Fruit fly (Drosophila melanogaster): ENCODE results near the gene Uch-L5R.

Uch-L5R gene

DNA sequence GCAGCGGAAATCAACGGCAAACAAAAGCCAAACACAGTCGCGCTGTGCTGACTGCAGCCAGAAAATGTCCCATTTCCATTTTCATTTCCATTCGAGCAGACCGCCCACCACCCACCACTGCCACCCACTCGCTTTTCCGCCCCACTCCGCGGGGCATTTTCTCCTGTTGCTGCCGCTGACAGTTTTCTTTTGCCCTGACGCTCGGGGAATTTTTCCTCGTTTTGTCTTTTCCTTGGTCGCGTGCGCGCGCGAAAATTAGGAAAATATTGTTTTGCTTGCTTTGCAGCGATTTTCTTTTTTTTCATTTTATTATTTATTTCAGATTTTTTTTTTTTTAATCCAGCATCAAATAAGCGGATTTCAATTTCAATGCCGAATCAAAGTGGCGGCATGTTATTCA, 6.1 kb downstream of the Uch-L5R start:
- TF ChIP-seq CG7101 (tag; optimal IDR thresholded peaks at IDR 0.05) (no peak), Clk (GFP tag; optimal IDR thresholded peaks at IDR 0.05) (no peak), cnc (optimal IDR thresholded peaks at IDR 0.05) (no peak), CG11617 (GFP tag; optimal IDR thresholded peaks at IDR 0.05) (no peak), ovo (GFP tag; optimal IDR thresholded peaks at IDR 0.05) (no peak), Hr96 (GFP tag; optimal IDR thresholded peaks at IDR 0.05) (no peak), CG33017 (tag; optimal IDR thresholded peaks at IDR 0.05) (no peak), cic (GFP tag; optimal IDR thresholded peaks at IDR 0.05) (no peak), kay (GFP tag; ENCODE audit: borderline replicate concordance) (no peak), bab1 (GFP tag; optimal IDR thresholded peaks at IDR 0.05) (no peak), CG1620 (GFP tag; optimal IDR thresholded peaks at IDR 0.05) (no peak), toe (GFP tag; optimal IDR thresholded peaks at IDR 0.05) (no peak), CG14711 (tag; optimal IDR thresholded peaks at IDR 0.05) (no peak), tj (GFP tag; optimal IDR thresholded peaks at IDR 0.05) (no peak), CG5204 (GFP tag; optimal IDR thresholded peaks at IDR 0.05) (no peak), Crg-1 (GFP tag; optimal IDR thresholded peaks at IDR 0.05) (no peak), pad (GFP tag; optimal IDR thresholded peaks at IDR 0.05) (no peak)

DNA sequence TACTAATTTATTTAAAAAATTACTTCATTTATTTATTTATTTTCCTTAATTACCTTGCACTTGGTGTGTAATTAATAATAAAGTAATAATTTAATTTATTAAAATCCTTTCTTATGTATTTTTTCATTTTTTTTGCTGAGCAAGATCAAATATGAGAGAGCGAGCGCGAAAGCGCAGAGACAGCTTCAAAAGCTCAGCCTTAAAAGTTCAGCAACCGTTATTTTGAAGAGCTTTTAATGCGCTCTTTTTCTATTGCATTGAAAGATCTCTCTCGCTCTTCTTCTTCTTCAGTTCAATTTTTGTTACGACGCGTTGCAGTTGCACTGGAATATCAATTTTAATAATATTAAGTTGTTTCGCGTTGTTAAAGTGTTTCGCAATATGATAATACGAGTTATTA, 13.0 kb downstream of the Uch-L5R start, which contains the start of gene Ten-a:
Ten-a (plus strand) TSS at position 301 of the 400 bp plus-strand sequence.
- TF ChIP-seq Hr96 (GFP tag; optimal IDR thresholded peaks at IDR 0.05) (no peak), CG7045 (GFP tag; optimal IDR thresholded peaks at IDR 0.05) (no peak), Mnt (GFP tag; optimal IDR thresholded peaks at IDR 0.05) (no peak), CG12768 (GFP tag; optimal IDR thresholded peaks at IDR 0.05) (no peak), bab1 (GFP tag; optimal IDR thresholded peaks at IDR 0.05) (no peak), ovo (GFP tag; optimal IDR thresholded peaks at IDR 0.05) (no peak), CG33017 (tag; optimal IDR thresholded peaks at IDR 0.05) (no peak), tj (GFP tag; optimal IDR thresholded peaks at IDR 0.05) (no peak), CG5204 (GFP tag; optimal IDR thresholded peaks at IDR 0.05) (no peak), toe (GFP tag; optimal IDR thresholded peaks at IDR 0.05) (no peak), Crg-1 (GFP tag; optimal IDR thresholded peaks at IDR 0.05) (no peak), cnc (optimal IDR thresholded peaks at IDR 0.05) (no peak), pad (GFP tag; optimal IDR thresholded peaks at IDR 0.05) (no peak)

DNA sequence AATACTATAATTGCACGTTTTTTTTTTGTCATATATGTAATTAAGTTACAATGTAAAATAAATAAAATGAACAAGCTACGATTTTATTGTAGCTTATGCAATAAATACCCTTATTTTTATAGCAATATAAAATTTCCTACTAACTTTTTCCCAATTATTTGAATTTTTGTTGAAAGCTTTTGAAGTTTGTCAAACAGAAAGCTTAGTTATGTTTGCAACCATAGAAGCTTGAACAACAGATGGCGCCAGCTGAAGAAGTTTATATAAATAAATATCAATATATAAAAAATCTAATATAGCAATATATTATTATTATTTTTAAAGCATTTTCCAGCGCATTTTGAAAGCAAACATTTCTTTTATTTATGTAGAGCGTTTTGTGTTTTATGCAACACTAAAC, 21.2 kb downstream of the Uch-L5R start:
- TF ChIP-seq Hr96 (GFP tag; optimal IDR thresholded peaks at IDR 0.05) (no peak), Crg-1 (GFP tag; optimal IDR thresholded peaks at IDR 0.05) (no peak), Clk (GFP tag; optimal IDR thresholded peaks at IDR 0.05) (no peak), toe (GFP tag; optimal IDR thresholded peaks at IDR 0.05) (no peak), bab1 (GFP tag; optimal IDR thresholded peaks at IDR 0.05) (peak; percentile 47)

DNA sequence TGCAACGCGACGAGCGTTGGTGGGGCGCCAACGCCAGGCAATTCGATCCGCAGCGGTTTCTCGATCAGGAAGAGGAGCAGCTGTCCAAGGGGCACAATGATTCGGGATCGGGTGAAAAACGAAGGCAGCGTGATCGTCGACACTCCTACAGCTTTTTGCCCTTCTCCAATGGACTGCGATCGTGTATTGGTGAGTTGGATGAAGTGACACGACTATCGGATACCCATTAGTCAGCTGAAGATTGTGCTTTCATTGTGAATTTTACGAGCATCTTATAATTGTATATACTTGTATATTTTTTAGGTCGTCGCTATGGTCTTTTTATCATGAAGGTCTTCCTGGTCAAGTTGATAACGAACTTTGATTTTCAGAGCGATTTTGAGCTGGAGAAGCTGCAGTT, 21.7 kb downstream of the Uch-L5R start:
- no peak for TF ChIP-seq CG5204 (GFP tag; optimal IDR thresholded peaks at IDR 0.05)
- TF ChIP-seq CG7101 (tag; optimal IDR thresholded peaks at IDR 0.05), result no peak
- no peak for TF ChIP-seq CG1620 (GFP tag; optimal IDR thresholded peaks at IDR 0.05)
- no peak for TF ChIP-seq Crg-1 (GFP tag; optimal IDR thresholded peaks at IDR 0.05)
- no peak for TF ChIP-seq Hr96 (GFP tag; optimal IDR thresholded peaks at IDR 0.05)
- TF ChIP-seq bab1 (GFP tag; optimal IDR thresholded peaks at IDR 0.05), result no peak
- TF ChIP-seq CG14711 (tag; optimal IDR thresholded peaks at IDR 0.05), result no peak

DNA sequence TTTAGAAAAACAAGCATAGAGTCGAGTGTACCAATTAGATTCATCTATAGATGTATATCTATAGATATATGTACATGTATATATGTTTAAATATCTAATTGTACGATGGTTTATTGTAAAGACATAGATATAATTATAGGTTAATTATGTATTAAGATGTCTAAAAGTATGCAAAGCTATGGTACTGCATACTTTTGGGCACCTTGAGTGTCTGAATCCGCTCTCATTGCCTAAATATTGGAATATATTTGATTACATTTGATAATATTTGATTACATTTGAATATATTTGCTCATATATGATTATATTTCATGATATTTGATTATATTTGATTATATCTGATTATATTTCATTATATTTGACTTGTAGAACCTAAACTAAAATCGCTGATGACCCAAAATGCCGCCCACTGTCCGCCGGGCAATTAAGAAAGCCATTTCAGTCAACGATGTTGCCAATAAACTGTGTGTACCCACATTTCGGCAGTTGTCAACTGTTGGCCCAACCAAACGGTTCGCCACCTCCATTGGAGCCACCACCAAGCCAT, 24.2 kb downstream of the Uch-L5R start, which contains the start of gene Cyp318a1:
Cyp318a1 (plus strand) TSS at position 497 of the 547 bp plus-strand sequence.
- TF ChIP-seq CG11617 (GFP tag; optimal IDR thresholded peaks at IDR 0.05) (no peak), pad (GFP tag; optimal IDR thresholded peaks at IDR 0.05) (no peak), CG14711 (tag; optimal IDR thresholded peaks at IDR 0.05) (no peak), CG12768 (GFP tag; optimal IDR thresholded peaks at IDR 0.05) (no peak), toe (GFP tag; optimal IDR thresholded peaks at IDR 0.05) (no peak), cic (GFP tag; optimal IDR thresholded peaks at IDR 0.05) (no peak), CG1620 (GFP tag; optimal IDR thresholded peaks at IDR 0.05) (no peak), kay (GFP tag; ENCODE audit: borderline replicate concordance) (no peak), bab1 (GFP tag; optimal IDR thresholded peaks at IDR 0.05) (no peak), Hr96 (GFP tag; optimal IDR thresholded peaks at IDR 0.05) (no peak), tj (GFP tag; optimal IDR thresholded peaks at IDR 0.05) (no peak), ovo (GFP tag; optimal IDR thresholded peaks at IDR 0.05) (no peak), Crg-1 (GFP tag; optimal IDR thresholded peaks at IDR 0.05) (no peak), CG7101 (tag; optimal IDR thresholded peaks at IDR 0.05) (no peak), Clk (GFP tag; optimal IDR thresholded peaks at IDR 0.05) (no peak), CG7045 (GFP tag; optimal IDR thresholded peaks at IDR 0.05) (no peak), CG33017 (tag; optimal IDR thresholded peaks at IDR 0.05) (no peak), cnc (optimal IDR thresholded peaks at IDR 0.05) (no peak)

DNA sequence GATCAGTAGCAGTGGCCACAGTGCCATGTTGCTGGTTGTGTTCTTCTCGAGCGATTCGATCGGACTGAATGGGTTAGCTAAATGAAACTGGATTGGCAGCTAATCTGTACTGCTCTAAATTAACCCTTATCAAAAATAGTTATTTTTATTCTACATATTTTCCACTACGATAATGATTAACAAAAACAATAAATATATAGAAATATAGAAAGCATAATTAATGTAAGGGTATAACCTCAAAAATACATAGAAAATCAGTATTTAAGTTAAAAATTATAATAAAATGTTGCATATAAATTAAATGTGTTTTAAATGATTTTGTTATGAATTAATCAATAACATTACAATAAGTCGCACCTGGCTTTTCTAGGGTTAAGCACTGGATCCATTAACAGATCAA, 25.0 kb downstream of the Uch-L5R start, which contains the start of gene Cyp311a1:
Cyp311a1 (minus strand) TSS at position 66 of the 400 bp plus-strand sequence.
- peak; percentile 48 for TF ChIP-seq CG14711 (tag; optimal IDR thresholded peaks at IDR 0.05)
- TF ChIP-seq tj (GFP tag; optimal IDR thresholded peaks at IDR 0.05), result no peak
- TF ChIP-seq cic (GFP tag; optimal IDR thresholded peaks at IDR 0.05), result no peak
- no peak for TF ChIP-seq ovo (GFP tag; optimal IDR thresholded peaks at IDR 0.05)
- peak; percentile 56 for TF ChIP-seq CG7101 (tag; optimal IDR thresholded peaks at IDR 0.05)
- TF ChIP-seq pad (GFP tag; optimal IDR thresholded peaks at IDR 0.05), result no peak
- peak; percentile 60 for TF ChIP-seq CG33017 (tag; optimal IDR thresholded peaks at IDR 0.05)

Measured in whole organism, adult.